Worm (Caenorhabditis elegans): ENCODE data around the gene str-57.

str-57 gene

ce11 chrV:15912677-15913076, 42.2 kb downstream of the str-57 start:
- TF ChIP-seq unc-62 (GFP tag; optimal IDR thresholded peaks at IDR 0.05), result no peak

DNA sequence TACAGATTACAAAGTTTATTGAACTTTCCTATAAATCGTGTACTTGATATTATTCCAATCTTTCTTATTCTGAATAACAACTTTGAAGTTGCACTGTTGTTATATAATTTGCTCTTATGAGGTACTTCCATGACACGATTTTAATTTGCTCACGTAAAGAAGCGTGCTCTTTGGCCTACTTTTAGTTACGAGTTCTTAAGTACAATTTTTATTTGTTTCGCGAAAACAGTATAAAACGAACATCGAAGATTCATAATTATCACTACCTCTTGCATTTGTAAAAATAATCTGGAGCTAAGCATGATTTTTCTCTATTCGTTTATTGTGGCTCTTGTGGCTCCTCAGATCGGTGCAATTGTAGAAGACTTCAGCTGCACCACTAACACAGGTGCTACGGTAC, 43.3 kb downstream of the str-57 start, which contains the start of gene F35E8.7:
F35E8.7 (plus strand) TSS at position 301 of the 400 bp plus-strand sequence.
- TF ChIP-seq unc-62 (GFP tag; optimal IDR thresholded peaks at IDR 0.05), result no peak

ce11 chrV:15914774-15915173, 44.3 kb downstream of the str-57 start:
- TF ChIP-seq unc-62 (GFP tag; optimal IDR thresholded peaks at IDR 0.05), result no peak

DNA sequence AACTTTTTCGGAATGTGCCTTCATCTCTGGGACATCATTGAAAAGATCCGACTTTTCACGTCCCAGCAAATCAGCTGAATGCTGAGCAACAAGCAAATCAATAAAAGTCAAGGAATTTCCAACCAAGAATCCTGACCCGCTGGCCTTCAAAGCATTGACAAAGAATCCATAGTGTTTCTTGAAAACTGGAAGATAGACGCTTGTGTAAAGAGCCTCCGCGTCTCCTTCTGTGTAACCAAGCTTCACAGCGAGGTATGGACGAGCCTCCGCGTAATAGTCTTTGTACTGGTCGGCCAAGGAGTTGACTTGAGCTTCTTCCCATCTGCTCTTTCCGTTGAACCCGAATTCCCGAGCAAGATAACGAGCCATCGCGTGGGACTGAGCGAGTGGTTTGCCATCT, 44.9 kb downstream of the str-57 start:
- no peak for TF ChIP-seq unc-62 (GFP tag; optimal IDR thresholded peaks at IDR 0.05)

ce11 chrV:15915919-15916318, 45.5 kb downstream of the str-57 start, which contains the start of gene gst-38:
Gene gst-38 (minus strand): TSS chrV:15916070.
- TF ChIP-seq unc-62 (GFP tag; optimal IDR thresholded peaks at IDR 0.05), result no peak

- TF ChIP-seq unc-62 (GFP tag; optimal IDR thresholded peaks at IDR 0.05), result no peak
Measured at ce11 chrV:15917458-15917857, 47.0 kb downstream of the str-57 start, which contains the start of gene F35E8.9. Gene F35E8.9 (minus strand): TSS chrV:15917558.

DNA sequence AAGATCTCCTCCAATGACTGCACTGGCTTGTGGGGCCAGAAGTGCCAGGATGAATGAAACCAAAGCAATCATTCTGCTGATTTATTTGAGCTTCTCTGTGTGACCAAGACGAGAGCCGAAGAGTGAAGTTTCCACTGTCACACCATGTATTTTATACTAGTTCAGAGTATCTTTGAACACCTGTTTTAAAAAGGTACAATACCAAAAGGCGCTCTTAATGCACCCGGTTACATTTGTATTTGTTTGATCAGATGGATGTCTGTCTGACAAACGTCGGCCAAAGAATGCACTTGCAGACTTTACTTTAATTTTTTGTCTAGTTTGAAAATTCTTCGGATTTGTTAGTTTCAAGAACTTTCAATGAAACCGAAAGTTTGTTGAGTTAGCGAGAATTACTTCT, 49.8 kb downstream of the str-57 start, which contains the start of gene F35E8.10:
F35E8.10 (minus strand) TSS at position 101 of the 400 bp plus-strand sequence.
- no peak for TF ChIP-seq unc-62 (GFP tag; optimal IDR thresholded peaks at IDR 0.05)

DNA sequence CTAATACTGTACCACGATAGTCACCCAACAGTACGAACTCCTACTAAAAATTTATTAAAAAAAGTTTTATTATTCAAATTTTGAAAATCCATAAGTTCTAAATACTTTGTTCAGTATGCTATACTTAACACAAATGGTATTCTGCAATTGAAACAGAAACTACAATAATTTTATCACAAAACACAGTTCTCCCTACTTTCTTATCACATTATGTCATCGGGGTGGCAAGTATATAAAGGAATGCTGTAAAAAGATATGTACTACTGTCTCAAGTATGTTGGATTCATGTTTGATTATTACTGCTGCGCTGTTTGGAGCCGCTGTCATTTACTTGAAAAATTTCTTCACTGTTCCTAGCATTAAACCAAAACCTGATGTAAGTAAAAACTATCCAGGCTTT, 50.6 kb downstream of the str-57 start, which contains the start of gene cdr-1:
cdr-1 (plus strand) TSS at position 208 of the 400 bp plus-strand sequence.
- no peak for TF ChIP-seq unc-62 (GFP tag; optimal IDR thresholded peaks at IDR 0.05)

All from whole organism, dauer.